Fruit fly (Drosophila melanogaster) whole organism, pupa: ENCODE measurements around the gene CG13312.

ENCODE experiments used
- CG12605 ChIP-seq: fragments of 200-800 bp; sonication (Bioruptor generic); IDR thresholded peaks from 2 replicates; pipeline ENCODE4 v1.3.6; 2022; ENCODE audit warnings: missing biosample characterization, missing genetic modification characterization
- CG15710 ChIP-seq: fragments of 200-800 bp; sonication (Bioruptor generic); optimal IDR thresholded peaks from 2 replicates; lab custom pipeline; 2018; ENCODE audit warnings: missing biosample characterization, mild to moderate bottlenecking, missing genetic modification characterization, moderate library complexity
- CG32121 ChIP-seq: fragments of 200-800 bp; sonication (Bioruptor generic); IDR thresholded peaks from 2 replicates; pipeline ENCODE4 v1.3.6; 2022; ENCODE audit warnings: missing biosample characterization, missing genetic modification characterization
- CG34367 ChIP-seq: fragments of 200-800 bp; sonication (Bioruptor generic); optimal IDR thresholded peaks from 2 replicates; lab custom pipeline; 2018; ENCODE audit warnings: missing biosample characterization, mild to moderate bottlenecking, missing genetic modification characterization
- CG4496 ChIP-seq: fragments of 200-800 bp; sonication (Bioruptor generic); IDR thresholded peaks from 3 replicates; pipeline ENCODE4 v1.3.6; 2022; ENCODE audit warnings: missing biosample characterization, missing genetic modification characterization
- CG8159 ChIP-seq: fragments of 200-800 bp; sonication (Bioruptor generic); optimal IDR thresholded peaks from 3 replicates; lab custom pipeline; 2018; ENCODE audit warnings: missing biosample characterization, mild to moderate bottlenecking, missing genetic modification characterization, moderate library complexity
- CG8301 ChIP-seq: fragments of 200-800 bp; sonication (Bioruptor generic); optimal IDR thresholded peaks from 2 replicates; lab custom pipeline; 2018; ENCODE audit warnings: missing biosample characterization, mild to moderate bottlenecking, missing genetic modification characterization
- D1 ChIP-seq: fragments of 200-800 bp; sonication (Bioruptor generic); optimal IDR thresholded peaks from 2 replicates; lab custom pipeline; 2018; ENCODE audit warnings: missing biosample characterization, mild to moderate bottlenecking, missing genetic modification characterization, moderate library complexity
- EcR ChIP-seq: fragments of 200-800 bp; sonication (Bioruptor generic); optimal IDR thresholded peaks from 3 replicates; lab custom pipeline; 2019; ENCODE audit warnings: missing biosample characterization, missing genetic modification characterization, mild to moderate bottlenecking, moderate library complexity, missing genetic modification reagents
- Ets98B ChIP-seq: fragments of 200-800 bp; sonication (Bioruptor generic); IDR thresholded peaks from 2 replicates; pipeline ENCODE4 v1.3.6; 2022; ENCODE audit warnings: missing biosample characterization, missing genetic modification characterization
- rn ChIP-seq: fragments of 200-800 bp; sonication (Bioruptor generic); IDR thresholded peaks from 2 replicates; pipeline ENCODE4 v1.3.6; 2022; ENCODE audit warnings: missing biosample characterization, missing genetic modification characterization

dm6 chr3L:8770616-8771229, 36.3 kb downstream of the CG13312 start:
- TF ChIP-seq CG15710 (tag; lab: Kevin White, UChicago) = no peak
- no peak for TF ChIP-seq Ets98B (GFP tag; lab: Robert Waterston, UW)
- TF ChIP-seq CG8159 (tag; lab: Kevin White, UChicago) = no peak
- TF ChIP-seq D1 (tag; lab: Kevin White, UChicago) = no peak
- no peak for TF ChIP-seq rn (GFP tag; lab: Robert Waterston, UW)
- no peak for TF ChIP-seq CG12605 (GFP tag; lab: Robert Waterston, UW)
- no peak for TF ChIP-seq CG8301 (tag; lab: Kevin White, UChicago)
- TF ChIP-seq EcR (GFP tag; lab: Kevin White, UChicago) = no peak
- TF ChIP-seq CG34367 (tag; lab: Kevin White, UChicago) = no peak
- no peak for TF ChIP-seq CG4496 (GFP tag; lab: Robert Waterston, UW)
- no peak for TF ChIP-seq CG32121 (GFP tag; lab: Robert Waterston, UW)
